Fruit fly (Drosophila melanogaster): ENCODE data around the gene ich.

ich gene

dm6 chr3R:8962860-8963755, at the start of gene ich:
TSS of gene ich (minus strand) at chr3R:8963037.
- TF ChIP-seq EcR (GFP tag; optimal IDR thresholded peaks at IDR 0.05) (peak; percentile 4), Ets98B (GFP tag; IDR thresholded peaks at IDR 0.05) (no peak; the same call in 1 of the 2 replicates), fd96Ca (GFP tag; IDR thresholded peaks at IDR 0.05) (0 out of 3 replicates have a peak, but pooled peaks have one; percentile 31)

- no peak for TF ChIP-seq Pif1B (GFP tag; optimal IDR thresholded peaks at IDR 0.05)
- no peak for TF ChIP-seq Ets98B (GFP tag; IDR thresholded peaks at IDR 0.05)
- no peak for TF ChIP-seq CG8159 (tag; optimal IDR thresholded peaks at IDR 0.05)
- no peak for TF ChIP-seq D1 (tag; optimal IDR thresholded peaks at IDR 0.05)
- TF ChIP-seq rn (GFP tag; IDR thresholded peaks at IDR 0.05) = no peak
- TF ChIP-seq CG10348 (GFP tag; IDR thresholded peaks at IDR 0.05) = no peak
- TF ChIP-seq CG15710 (tag; optimal IDR thresholded peaks at IDR 0.05) = no peak
- no peak for TF ChIP-seq CG12605 (GFP tag; IDR thresholded peaks at IDR 0.05)
- no peak for TF ChIP-seq CG17806 (tag; optimal IDR thresholded peaks at IDR 0.05)
- TF ChIP-seq EcR (GFP tag; optimal IDR thresholded peaks at IDR 0.05) = no peak
- TF ChIP-seq Pif1A (GFP tag; optimal IDR thresholded peaks at IDR 0.05) = no peak
- TF ChIP-seq Snoo (tag; optimal IDR thresholded peaks at IDR 0.05) = no peak
- peak; percentile 85 for TF ChIP-seq CG32121 (GFP tag; IDR thresholded peaks at IDR 0.05)
- no peak for TF ChIP-seq CG13204 (GFP tag; optimal IDR thresholded peaks at IDR 0.05)
- TF ChIP-seq CG14655 (GFP tag; optimal IDR thresholded peaks at IDR 0.05) = no peak
- TF ChIP-seq fd96Ca (GFP tag; IDR thresholded peaks at IDR 0.05) = 0 out of 3 replicates have a peak, but pooled peaks have one; percentile 31
Measured at dm6 chr3R:9011708-9012107, 48.9 kb upstream of the ich start.

dm6 chr3R:9010695-9011094, 47.9 kb upstream of the ich start:
- TF ChIP-seq fd96Ca (GFP tag; IDR thresholded peaks at IDR 0.05) (peak; percentile 60; the same call in 2 of the 3 replicates), CG10348 (GFP tag; IDR thresholded peaks at IDR 0.05) (no peak), Ets98B (GFP tag; IDR thresholded peaks at IDR 0.05) (peak; percentile 48; the same call in 1 of the 2 replicates), CG32121 (GFP tag; IDR thresholded peaks at IDR 0.05) (peak; percentile 89), Pif1B (GFP tag; optimal IDR thresholded peaks at IDR 0.05) (no peak), CG4496 (GFP tag; IDR thresholded peaks at IDR 0.05) (peak; percentile 34; the same call in 1 of the 3 replicates)

- TF ChIP-seq CG17806 (tag; optimal IDR thresholded peaks at IDR 0.05) = no peak
- TF ChIP-seq gl (tag; optimal IDR thresholded peaks at IDR 0.05) = peak; percentile 1
- no peak for TF ChIP-seq CG8301 (tag; optimal IDR thresholded peaks at IDR 0.05)
- no peak for TF ChIP-seq CG12605 (GFP tag; IDR thresholded peaks at IDR 0.05)
- TF ChIP-seq CG34367 (tag; optimal IDR thresholded peaks at IDR 0.05) = no peak
- peak; percentile 9 for TF ChIP-seq EcR (GFP tag; optimal IDR thresholded peaks at IDR 0.05)
- TF ChIP-seq CG15710 (tag; optimal IDR thresholded peaks at IDR 0.05) = peak; percentile 26
Measured at dm6 chr3R:9008202-9008601, 45.4 kb upstream of the ich start, which contains the start of gene CG11983. TSS of gene CG11983 (plus strand) at chr3R:9008321.

dm6 chr3R:9007258-9007657, 44.4 kb upstream of the ich start:
- TF ChIP-seq Pif1A (GFP tag; optimal IDR thresholded peaks at IDR 0.05) (no peak), gl (tag; optimal IDR thresholded peaks at IDR 0.05) (no peak), CG8159 (tag; optimal IDR thresholded peaks at IDR 0.05) (no peak), CG32121 (GFP tag; IDR thresholded peaks at IDR 0.05) (no peak), Pif1B (GFP tag; optimal IDR thresholded peaks at IDR 0.05) (no peak), Snoo (tag; optimal IDR thresholded peaks at IDR 0.05) (no peak), fd96Ca (GFP tag; IDR thresholded peaks at IDR 0.05) (no peak), EcR (GFP tag; optimal IDR thresholded peaks at IDR 0.05) (no peak), rn (GFP tag; IDR thresholded peaks at IDR 0.05) (no peak), CG9948 (tag; optimal IDR thresholded peaks at IDR 0.05) (no peak), CG14655 (GFP tag; optimal IDR thresholded peaks at IDR 0.05) (no peak)

DNA sequence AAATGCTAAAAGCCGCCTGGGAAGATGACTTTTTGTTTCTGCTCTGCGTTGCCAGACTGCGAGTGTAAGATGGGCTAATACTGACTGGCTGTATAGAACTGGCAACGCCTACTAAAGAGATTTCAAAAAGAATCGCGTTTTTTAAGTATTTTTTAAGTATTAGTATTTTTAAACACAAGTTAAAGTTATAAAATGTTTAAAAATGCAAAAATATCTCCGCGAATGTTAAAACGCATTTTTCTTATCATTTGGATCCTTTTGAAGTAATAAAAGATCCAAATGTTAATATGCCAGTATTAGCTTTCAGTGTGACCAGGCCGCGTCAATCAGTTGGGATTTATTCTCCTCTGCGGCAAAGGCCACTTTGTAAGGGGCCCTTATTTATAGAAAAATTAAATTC, 43.3 kb upstream of the ich start, which contains the start of the genes Prosbeta3 and Iru:
TSS of gene Prosbeta3 (minus strand) at position 98 of the 400 bp plus-strand sequence.
TSS of gene Iru (plus strand) at position 328 of the 400 bp plus-strand sequence.
- TF ChIP-seq CG4496 (GFP tag; IDR thresholded peaks at IDR 0.05) = 0 out of 3 replicates have a peak, but pooled peaks have one; percentile 7
- no peak for TF ChIP-seq EcR (GFP tag; optimal IDR thresholded peaks at IDR 0.05)

DNA sequence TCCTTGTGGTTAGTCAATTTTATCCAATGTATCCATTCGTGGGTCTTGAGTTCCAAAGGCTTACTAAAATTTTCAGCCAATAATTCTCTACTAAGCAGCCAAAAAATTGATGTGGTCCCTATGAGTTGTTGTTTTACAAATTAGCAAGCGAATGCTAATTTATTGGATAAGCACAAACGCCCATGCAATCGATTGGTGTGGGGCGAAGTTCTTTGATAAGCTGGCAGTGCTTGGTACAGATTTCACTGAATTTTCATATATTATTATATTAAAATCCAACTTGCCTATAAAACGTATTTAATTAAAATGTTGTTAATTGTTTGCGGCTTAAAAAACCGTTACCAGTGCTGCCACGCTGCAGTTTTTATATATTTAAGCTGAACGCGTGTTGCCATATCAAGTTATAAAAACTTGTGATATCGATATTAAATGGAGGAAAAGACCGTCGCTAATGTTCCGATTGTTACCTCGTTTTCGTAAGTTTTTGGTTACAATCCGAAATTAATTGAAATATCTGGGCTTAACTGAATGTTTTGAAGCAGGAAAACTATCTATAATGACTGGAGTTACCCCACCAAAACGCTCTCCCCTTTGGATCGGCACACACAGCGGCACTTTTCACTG, 40.9 kb upstream of the ich start, which contains the start of the genes CG31100 and CG11980:
TSS of gene CG31100 (minus strand) at position 51 of the 624 bp plus-strand sequence.
TSS of gene CG11980 (plus strand) at position 418 of the 624 bp plus-strand sequence.
- TF ChIP-seq CG12605 (GFP tag; IDR thresholded peaks at IDR 0.05) (no peak), D1 (tag; optimal IDR thresholded peaks at IDR 0.05) (no peak), CG32121 (GFP tag; IDR thresholded peaks at IDR 0.05) (no peak), CG34367 (tag; optimal IDR thresholded peaks at IDR 0.05) (no peak), CG9948 (tag; optimal IDR thresholded peaks at IDR 0.05) (no peak), gl (tag; optimal IDR thresholded peaks at IDR 0.05) (no peak), Snoo (tag; optimal IDR thresholded peaks at IDR 0.05) (no peak), Pif1A (GFP tag; optimal IDR thresholded peaks at IDR 0.05) (no peak), rn (GFP tag; IDR thresholded peaks at IDR 0.05) (no peak), CG8159 (tag; optimal IDR thresholded peaks at IDR 0.05) (no peak), CG13204 (GFP tag; optimal IDR thresholded peaks at IDR 0.05) (no peak), CG10348 (GFP tag; IDR thresholded peaks at IDR 0.05) (no peak)

Data from whole organism, pupa.